Worm (Caenorhabditis elegans): ENCODE results near the gene vps-24.
A peak's percentile ranks its signal among the peaks of the same experiment; 100 is the strongest.

Gene vps-24

DNA sequence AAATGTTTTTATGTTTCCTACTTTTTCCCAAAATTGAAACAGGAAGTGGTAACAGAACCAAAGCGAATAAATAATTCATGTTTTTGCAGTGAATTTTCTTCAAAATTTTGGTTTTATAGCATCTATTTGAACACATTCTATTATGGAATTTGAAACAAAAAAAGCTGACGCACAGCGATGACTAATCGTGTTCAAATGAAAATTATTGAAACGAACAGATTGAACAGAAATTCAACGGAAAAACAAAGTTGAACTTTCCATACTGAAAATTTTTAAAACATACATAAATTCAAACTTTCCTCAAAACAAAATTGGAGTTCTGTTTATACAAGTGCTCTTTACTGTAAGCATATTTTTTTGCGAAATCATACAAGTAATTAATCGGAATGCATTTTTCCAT, 18.2 kb downstream of the vps-24 start, which contains the start of gene F59A6.12:
F59A6.12 (minus strand) TSS at position 101 of the 400 bp plus-strand sequence.
- TF ChIP-seq mep-1 (tag; optimal IDR thresholded peaks at IDR 0.05): no peak
- TF ChIP-seq unc-62 (GFP tag; optimal IDR thresholded peaks at IDR 0.05 in 1 of 2): no peak
- no peak for TF ChIP-seq unc-62 (tag; optimal IDR thresholded peaks at IDR 0.05)
- TF ChIP-seq egl-27 (tag; optimal IDR thresholded peaks at IDR 0.05): no peak
- no peak for TF ChIP-seq lsy-2 (tag; optimal IDR thresholded peaks at IDR 0.05)
- no peak for TF ChIP-seq dpl-1 (GFP tag; optimal IDR thresholded peaks at IDR 0.05)
- TF ChIP-seq mdl-1 (tag; optimal IDR thresholded peaks at IDR 0.05): no peak
- TF ChIP-seq aly-2 (tag; optimal IDR thresholded peaks at IDR 0.05): no peak
- no peak for TF ChIP-seq mxl-3 (GFP tag; optimal IDR thresholded peaks at IDR 0.05)
- no peak for TF ChIP-seq Y105C5A.15 (GFP tag; IDR thresholded peaks at IDR 0.05)
- TF ChIP-seq lin-29 (GFP tag; IDR thresholded peaks at IDR 0.05): no peak
- no peak for TF ChIP-seq daf-16 (GFP tag; optimal IDR thresholded peaks at IDR 0.05)
- TF ChIP-seq daf-16 (tag; optimal IDR thresholded peaks at IDR 0.05): no peak
- TF ChIP-seq gei-8 (GFP tag; optimal IDR thresholded peaks at IDR 0.05): no peak
- TF ChIP-seq nhr-10 (tag; optimal IDR thresholded peaks at IDR 0.05): no peak
- TF ChIP-seq nhr-25 (tag; optimal IDR thresholded peaks at IDR 0.05; ENCODE audit: borderline replicate concordance, insufficient read depth): no peak
- TF ChIP-seq ces-1 (GFP tag; optimal IDR thresholded peaks at IDR 0.05): no peak

DNA sequence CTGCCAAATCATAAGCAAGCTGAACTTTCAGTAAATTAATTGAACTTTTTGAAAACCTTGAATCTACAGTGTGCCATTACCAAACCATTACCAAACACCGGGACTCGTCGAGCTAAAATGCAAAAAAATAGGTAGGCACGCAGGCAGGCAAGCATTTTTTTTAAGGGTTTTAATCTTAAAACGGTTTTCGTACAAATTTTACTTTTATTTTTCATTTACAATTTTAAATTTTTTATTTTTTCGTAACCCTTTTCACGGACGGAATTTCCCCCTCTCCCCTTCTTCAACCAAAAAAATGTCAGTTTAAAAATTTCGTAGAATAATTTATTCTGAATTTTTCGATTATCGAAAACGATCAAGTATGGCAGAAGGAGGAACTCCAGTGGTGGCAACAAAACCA, 20.6 kb downstream of the vps-24 start, which contains the start of gene F59A6.2:
F59A6.2 (plus strand) TSS at position 301 of the 400 bp plus-strand sequence.
- TF ChIP-seq F44E2.7 (GFP tag; IDR thresholded peaks at IDR 0.05): no peak
- TF ChIP-seq aha-1 (tag): peak; percentile 53

DNA sequence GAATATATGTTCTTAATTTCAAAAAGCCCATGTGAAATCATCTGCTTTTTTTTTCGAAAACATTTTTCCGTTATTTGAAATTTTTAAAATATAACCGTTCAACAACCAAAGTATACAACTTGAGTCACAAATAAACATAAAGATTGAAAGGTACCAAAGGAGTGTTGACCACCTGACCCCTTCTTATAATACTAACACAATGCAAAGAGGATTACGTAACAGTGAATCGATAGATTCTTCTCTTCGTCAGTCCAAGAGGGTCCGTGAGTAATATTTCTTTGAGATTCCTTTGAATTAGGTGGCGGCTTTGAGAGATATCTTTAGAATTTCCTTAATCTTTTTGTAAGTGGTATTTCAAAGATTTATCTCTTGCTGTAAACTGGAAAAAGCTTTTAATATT, 22.3 kb downstream of the vps-24 start:
- TF ChIP-seq nhr-111 (GFP tag; optimal IDR thresholded peaks at IDR 0.05) (no peak), zip-11 (GFP tag; IDR thresholded peaks at IDR 0.05) (no peak), aha-1 (tag) (peak; percentile 7), daf-12 (tag; optimal IDR thresholded peaks at IDR 0.05) (no peak)

DNA sequence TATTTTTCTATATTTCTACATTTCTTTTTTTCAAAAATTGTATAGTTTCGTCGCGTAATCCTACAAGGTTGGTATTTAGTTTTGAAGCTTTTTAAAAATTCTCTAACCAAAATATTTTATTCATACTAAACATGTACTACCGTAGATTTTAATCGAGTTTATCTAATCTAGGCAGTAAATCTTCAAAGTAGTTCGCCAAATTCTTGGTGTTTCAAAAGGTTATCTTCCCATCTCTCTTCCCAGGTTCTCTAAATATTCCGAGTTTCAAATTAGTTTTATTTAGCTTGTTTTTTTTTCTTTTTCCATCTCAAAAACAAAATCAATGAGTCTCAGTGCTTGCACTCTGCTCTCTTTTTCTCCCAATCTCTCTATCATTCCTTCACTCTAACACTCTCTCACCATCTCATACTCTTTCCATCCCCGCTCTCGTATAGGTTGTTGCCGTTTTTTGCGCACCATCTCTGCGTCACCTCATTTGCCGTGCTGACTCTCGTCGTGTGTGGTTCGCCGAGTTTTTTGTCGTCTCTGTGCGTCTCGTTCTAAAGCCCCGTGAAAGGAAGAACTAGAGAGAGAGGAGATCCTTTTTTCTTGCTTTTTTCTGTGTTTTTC, 23.3 kb downstream of the vps-24 start:
- no peak for TF ChIP-seq nhr-111 (GFP tag; optimal IDR thresholded peaks at IDR 0.05)
- no peak for TF ChIP-seq T20F7.1 (GFP tag; optimal IDR thresholded peaks at IDR 0.05)
- TF ChIP-seq lin-38 (GFP tag; IDR thresholded peaks at IDR 0.05): no peak
- no peak for TF ChIP-seq tag-97 (GFP tag; IDR thresholded peaks at IDR 0.05)
- no peak for TF ChIP-seq nhr-76 (tag; optimal IDR thresholded peaks at IDR 0.05)
- TF ChIP-seq daf-16 (GFP tag; optimal IDR thresholded peaks at IDR 0.05): peak; percentile 11 to 19
- peak; percentile 74 for TF ChIP-seq daf-16 (tag; optimal IDR thresholded peaks at IDR 0.05)
- no peak for TF ChIP-seq lim-7 (GFP tag; IDR thresholded peaks at IDR 0.05)
- TF ChIP-seq sdz-12 (GFP tag; optimal IDR thresholded peaks at IDR 0.05): no peak
- no peak for TF ChIP-seq mdt-29 (GFP tag; IDR thresholded peaks at IDR 0.05)
- TF ChIP-seq mes-2 (tag; optimal IDR thresholded peaks at IDR 0.05; ENCODE audit: poor library complexity, severe bottlenecking): peak; percentile 69
- TF ChIP-seq gei-8 (GFP tag; optimal IDR thresholded peaks at IDR 0.05): no peak
- 0 out of 2 replicates have a peak, but pooled peaks have one; percentile 23 for TF ChIP-seq arid-1 (GFP tag; conservative IDR thresholded peaks at IDR 0.05)
- no peak for TF ChIP-seq ama-1 (optimal IDR thresholded peaks at IDR 0.05)
- peak; percentile 21 for TF ChIP-seq nhr-6 (tag; optimal IDR thresholded peaks at IDR 0.05)
- no peak for TF ChIP-seq F10B5.3 (tag; optimal IDR thresholded peaks at IDR 0.05)
- peak; percentile 49; the same call in 1 of the 2 replicates for TF ChIP-seq T26A8.4 (GFP tag; IDR thresholded peaks at IDR 0.05)
- TF ChIP-seq mdl-1 (tag; optimal IDR thresholded peaks at IDR 0.05): peak; percentile 35 to 85
- no peak for TF ChIP-seq fos-1 (tag; optimal IDR thresholded peaks at IDR 0.05)
- peak; percentile 77 for TF ChIP-seq hlh-30 (tag; optimal IDR thresholded peaks at IDR 0.05; ENCODE audit: insufficient read depth)
- TF ChIP-seq F44E2.7 (GFP tag; IDR thresholded peaks at IDR 0.05): no peak
- TF ChIP-seq R02D3.7 (tag; optimal IDR thresholded peaks at IDR 0.05): no peak
- TF ChIP-seq F49E8.2 (tag; optimal IDR thresholded peaks at IDR 0.05; ENCODE audit: borderline replicate concordance): no peak
- no peak for TF ChIP-seq zip-11 (GFP tag; IDR thresholded peaks at IDR 0.05)
- TF ChIP-seq dmd-6 (GFP tag; IDR thresholded peaks at IDR 0.05): peak; percentile 59; the same call in 1 of the 2 replicates
- TF ChIP-seq daf-8 (GFP tag; IDR thresholded peaks at IDR 0.05): no peak
- peak; percentile 97 for TF ChIP-seq aha-1 (tag)
- TF ChIP-seq pha-4 (GFP tag; IDR thresholded peaks at IDR 0.05): peak; percentile 63; the same call in 1 of the 2 replicates
- no peak for TF ChIP-seq pha-4 (tag; optimal IDR thresholded peaks at IDR 0.05)
- TF ChIP-seq hmg-1.1 (GFP tag; IDR thresholded peaks at IDR 0.05): peak; percentile 89
- peak in 1 of 2 experiments; percentile 51 for TF ChIP-seq hif-1 (tag; optimal IDR thresholded peaks at IDR 0.05)
